Worm (Caenorhabditis elegans): ENCODE results near the gene col-158.

col-158 gene

ce11 chrV:11819451-11819850, 9.9 kb upstream of the col-158 start:
- TF ChIP-seq ama-1 (optimal IDR thresholded peaks at IDR 0.05) (no peak), aly-1 (tag; optimal IDR thresholded peaks at IDR 0.05) (no peak), pes-1 (GFP tag; IDR thresholded peaks at IDR 0.05) (no peak), F13C5.2 (tag; optimal IDR thresholded peaks at IDR 0.05) (no peak), hmbx-1 (tag; optimal IDR thresholded peaks at IDR 0.05) (no peak), tra-4 (tag; optimal IDR thresholded peaks at IDR 0.05) (no peak), ceh-36 (tag; optimal IDR thresholded peaks at IDR 0.05) (no peak), tbx-37 (GFP tag; conservative IDR thresholded peaks at IDR 0.05) (no peak), ets-7 (tag; optimal IDR thresholded peaks at IDR 0.05) (no peak), tbx-11 (GFP tag; IDR thresholded peaks at IDR 0.05) (no peak)

ce11 chrV:11820551-11820950, 8.8 kb upstream of the col-158 start:
- TF ChIP-seq tra-4 (tag; optimal IDR thresholded peaks at IDR 0.05): no peak
- TF ChIP-seq scrt-1 (GFP tag; IDR thresholded peaks at IDR 0.05): no peak
- TF ChIP-seq ceh-36 (tag; optimal IDR thresholded peaks at IDR 0.05): no peak
- TF ChIP-seq hmbx-1 (tag; optimal IDR thresholded peaks at IDR 0.05): no peak
- TF ChIP-seq F13C5.2 (tag; optimal IDR thresholded peaks at IDR 0.05): no peak
- TF ChIP-seq flt-1 (GFP tag; IDR thresholded peaks at IDR 0.05): no peak
- no peak for TF ChIP-seq hmg-4 (GFP tag; optimal IDR thresholded peaks at IDR 0.05)
- TF ChIP-seq tbx-37 (GFP tag; conservative IDR thresholded peaks at IDR 0.05): no peak
- no peak for TF ChIP-seq aly-1 (tag; optimal IDR thresholded peaks at IDR 0.05)
- no peak for TF ChIP-seq pes-1 (GFP tag; IDR thresholded peaks at IDR 0.05)
- no peak for TF ChIP-seq B0310.2 (tag; optimal IDR thresholded peaks at IDR 0.05)
- TF ChIP-seq sea-1 (GFP tag; conservative IDR thresholded peaks at IDR 0.05): no peak
- no peak for TF ChIP-seq hnd-1 (tag; optimal IDR thresholded peaks at IDR 0.05)
- no peak for TF ChIP-seq ama-1 (optimal IDR thresholded peaks at IDR 0.05)
- TF ChIP-seq tbx-11 (GFP tag; IDR thresholded peaks at IDR 0.05): no peak
- TF ChIP-seq ets-7 (tag; optimal IDR thresholded peaks at IDR 0.05): no peak
- TF ChIP-seq ceh-13 (GFP tag; optimal IDR thresholded peaks at IDR 0.05): no peak

DNA sequence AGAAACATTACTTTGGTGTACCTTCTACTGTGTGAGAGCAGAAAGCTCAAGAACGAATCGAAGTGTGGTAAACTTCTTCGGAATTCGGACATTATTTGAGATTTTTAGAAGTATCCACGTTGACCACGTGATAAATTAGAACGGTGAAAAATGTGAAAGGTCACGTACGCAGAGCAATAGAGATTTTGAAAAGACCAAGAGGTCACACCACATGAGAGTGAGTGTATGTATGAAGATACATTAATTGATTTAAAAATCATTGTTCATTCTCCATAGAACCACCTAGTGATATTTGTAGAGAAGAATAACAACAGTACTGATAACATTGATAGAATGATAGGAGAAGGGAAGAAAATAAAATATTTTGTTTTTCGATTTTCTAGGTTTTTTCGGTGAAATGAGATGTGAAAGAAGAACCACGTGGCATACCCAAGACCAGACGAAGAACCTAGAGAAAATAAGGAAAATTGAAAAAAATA, 6.9 kb upstream of the col-158 start, which contains the start of gene pyc-1:
TSS of gene pyc-1 (minus strand) at position 69 of the 479 bp plus-strand sequence.
- no peak for TF ChIP-seq ets-7 (tag; optimal IDR thresholded peaks at IDR 0.05)
- no peak for TF ChIP-seq hmg-4 (GFP tag; optimal IDR thresholded peaks at IDR 0.05)

DNA sequence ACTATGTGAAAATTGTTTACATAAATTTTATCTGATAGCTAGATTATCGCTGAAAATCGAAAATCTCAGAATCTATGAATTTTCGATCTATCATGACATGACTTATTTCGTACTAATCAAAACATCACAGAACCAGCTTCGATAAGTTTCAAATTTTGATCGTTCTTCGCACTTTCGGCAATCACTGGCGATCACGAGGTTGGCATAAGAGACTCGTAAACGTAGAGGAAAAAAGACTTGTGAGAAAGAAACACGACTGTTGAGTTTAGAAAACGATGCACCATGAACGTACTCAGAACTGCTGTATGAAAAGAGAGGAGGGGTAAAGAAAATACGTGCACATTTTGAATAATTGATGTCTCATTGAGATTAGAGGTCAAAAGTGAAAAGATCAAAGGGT, 5.4 kb upstream of the col-158 start:
- TF ChIP-seq ama-1 (optimal IDR thresholded peaks at IDR 0.05) (no peak), hmg-4 (GFP tag; optimal IDR thresholded peaks at IDR 0.05) (no peak), tbx-37 (GFP tag; conservative IDR thresholded peaks at IDR 0.05) (no peak), hmbx-1 (tag; optimal IDR thresholded peaks at IDR 0.05) (no peak), ceh-36 (tag; optimal IDR thresholded peaks at IDR 0.05) (no peak), tra-4 (tag; optimal IDR thresholded peaks at IDR 0.05) (no peak), ceh-13 (GFP tag; optimal IDR thresholded peaks at IDR 0.05) (no peak), sea-1 (GFP tag; conservative IDR thresholded peaks at IDR 0.05) (no peak), ets-7 (tag; optimal IDR thresholded peaks at IDR 0.05) (no peak), scrt-1 (GFP tag; IDR thresholded peaks at IDR 0.05) (no peak), B0310.2 (tag; optimal IDR thresholded peaks at IDR 0.05) (no peak), hnd-1 (tag; optimal IDR thresholded peaks at IDR 0.05) (no peak)

ce11 chrV:11825662-11826061, 3.7 kb upstream of the col-158 start, which contains the start of gene D2023.4:
D2023.4 (minus strand) TSS chrV:11825762.
- TF ChIP-seq F13C5.2 (tag; optimal IDR thresholded peaks at IDR 0.05): no peak
- TF ChIP-seq hnd-1 (tag; optimal IDR thresholded peaks at IDR 0.05): no peak
- no peak for TF ChIP-seq tbx-37 (GFP tag; conservative IDR thresholded peaks at IDR 0.05)
- TF ChIP-seq hmbx-1 (tag; optimal IDR thresholded peaks at IDR 0.05): no peak
- TF ChIP-seq hmg-4 (GFP tag; optimal IDR thresholded peaks at IDR 0.05): no peak
- no peak for TF ChIP-seq pes-1 (GFP tag; IDR thresholded peaks at IDR 0.05)
- no peak for TF ChIP-seq tra-4 (tag; optimal IDR thresholded peaks at IDR 0.05)
- no peak for TF ChIP-seq sea-1 (GFP tag; conservative IDR thresholded peaks at IDR 0.05)
- TF ChIP-seq ets-7 (tag; optimal IDR thresholded peaks at IDR 0.05): no peak
- TF ChIP-seq tbx-11 (GFP tag; IDR thresholded peaks at IDR 0.05): no peak
- no peak for TF ChIP-seq ama-1 (optimal IDR thresholded peaks at IDR 0.05)
- TF ChIP-seq flt-1 (GFP tag; IDR thresholded peaks at IDR 0.05): no peak

ce11 chrV:11826967-11827366, 2.4 kb upstream of the col-158 start, which contains the start of the genes mpst-1 and D2023.6:
mpst-1 (minus strand) TSS chrV:11827067.
D2023.6 (plus strand) TSS chrV:11827354.
- no peak for TF ChIP-seq hmbx-1 (tag; optimal IDR thresholded peaks at IDR 0.05)
- TF ChIP-seq flt-1 (GFP tag; IDR thresholded peaks at IDR 0.05): no peak
- no peak for TF ChIP-seq tbx-11 (GFP tag; IDR thresholded peaks at IDR 0.05)
- TF ChIP-seq tbx-37 (GFP tag; conservative IDR thresholded peaks at IDR 0.05): no peak
- no peak for TF ChIP-seq B0310.2 (tag; optimal IDR thresholded peaks at IDR 0.05)
- TF ChIP-seq F13C5.2 (tag; optimal IDR thresholded peaks at IDR 0.05): no peak
- TF ChIP-seq tra-4 (tag; optimal IDR thresholded peaks at IDR 0.05): no peak

DNA sequence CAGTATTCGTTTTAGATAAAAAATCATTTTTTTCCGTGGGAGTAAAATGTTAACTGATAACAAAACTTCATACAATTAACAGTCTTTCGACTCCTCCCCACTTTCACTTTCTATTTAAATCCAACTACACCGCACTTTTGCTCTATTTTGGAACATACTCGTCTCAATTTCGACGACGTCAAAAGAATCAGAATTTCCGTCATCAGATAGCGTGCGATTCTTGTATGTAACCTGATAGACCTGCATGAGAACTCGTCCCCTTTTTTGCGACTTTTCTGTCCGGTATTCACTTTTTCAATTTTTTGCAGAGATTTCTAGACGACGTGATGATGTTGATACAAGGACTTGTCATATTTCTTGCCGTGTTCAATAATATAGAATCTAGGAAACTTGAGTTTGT, 3.9 kb downstream of the col-158 start, which contains the start of gene pho-8:
TSS of gene pho-8 (plus strand) at position 301 of the 400 bp plus-strand sequence.
- TF ChIP-seq hnd-1 (tag; optimal IDR thresholded peaks at IDR 0.05) (no peak), aly-1 (tag; optimal IDR thresholded peaks at IDR 0.05) (no peak), ets-7 (tag; optimal IDR thresholded peaks at IDR 0.05) (no peak), tra-4 (tag; optimal IDR thresholded peaks at IDR 0.05) (no peak), ceh-13 (GFP tag; optimal IDR thresholded peaks at IDR 0.05) (no peak), tbx-11 (GFP tag; IDR thresholded peaks at IDR 0.05) (no peak), hmbx-1 (tag; optimal IDR thresholded peaks at IDR 0.05) (no peak), B0310.2 (tag; optimal IDR thresholded peaks at IDR 0.05) (no peak), tbx-37 (GFP tag; conservative IDR thresholded peaks at IDR 0.05) (no peak), pes-1 (GFP tag; IDR thresholded peaks at IDR 0.05) (no peak), ama-1 (optimal IDR thresholded peaks at IDR 0.05) (no peak), ceh-36 (tag; optimal IDR thresholded peaks at IDR 0.05) (no peak), F13C5.2 (tag; optimal IDR thresholded peaks at IDR 0.05) (no peak)

ce11 chrV:11836073-11836472, 6.7 kb downstream of the col-158 start, which contains the start of gene R13H4.2:
R13H4.2 (plus strand) TSS chrV:11836391.
- TF ChIP-seq scrt-1 (GFP tag; IDR thresholded peaks at IDR 0.05) (no peak), hmbx-1 (tag; optimal IDR thresholded peaks at IDR 0.05) (no peak), hmg-4 (GFP tag; optimal IDR thresholded peaks at IDR 0.05) (no peak), ceh-36 (tag; optimal IDR thresholded peaks at IDR 0.05) (no peak), ets-7 (tag; optimal IDR thresholded peaks at IDR 0.05) (no peak)
